Worm (Caenorhabditis elegans): ENCODE data around the gene W07G4.8.

W07G4.8 gene

DNA sequence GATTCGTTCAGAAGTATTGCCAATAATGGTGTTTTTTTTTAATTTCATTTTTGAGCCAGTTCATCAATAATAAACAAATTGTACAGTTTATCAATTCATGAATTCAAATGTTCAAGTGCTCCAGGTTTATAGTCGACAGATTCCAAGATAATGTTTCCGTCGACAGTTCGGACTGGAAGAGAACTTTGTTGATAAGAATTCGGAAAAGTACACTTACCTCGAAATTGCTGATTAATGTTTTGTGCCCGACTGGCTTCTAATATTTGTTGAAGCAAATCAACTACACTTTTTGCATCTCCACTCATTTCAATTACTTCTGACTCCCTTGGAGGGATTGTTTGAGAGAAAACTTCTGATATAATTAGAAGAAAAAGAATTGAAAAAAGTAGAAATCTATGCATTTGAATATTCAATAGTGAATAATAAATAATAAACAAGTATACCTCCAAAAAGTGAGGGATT is at the start of gene W07G4.8:
Gene W07G4.8 (minus strand): TSS at position 412 of the 462 bp plus-strand sequence.
- no peak for TF ChIP-seq flh-1 (GFP tag; optimal IDR thresholded peaks at IDR 0.05)
- TF ChIP-seq unc-120 (tag; optimal IDR thresholded peaks at IDR 0.05; ENCODE audit: poor library complexity, severe bottlenecking): no peak
- TF ChIP-seq bed-3 (GFP tag; optimal IDR thresholded peaks at IDR 0.05): no peak
- TF ChIP-seq snpc-4 (tag; optimal IDR thresholded peaks at IDR 0.05): no peak
- no peak for TF ChIP-seq cnd-1 (tag; optimal IDR thresholded peaks at IDR 0.05)
- no peak for TF ChIP-seq ces-1 (GFP tag; optimal IDR thresholded peaks at IDR 0.05)
- TF ChIP-seq lsy-2 (tag; optimal IDR thresholded peaks at IDR 0.05): no peak
- TF ChIP-seq hlh-1 (tag; optimal IDR thresholded peaks at IDR 0.05): no peak
- TF ChIP-seq ham-2 (GFP tag; optimal IDR thresholded peaks at IDR 0.05): no peak
- no peak for TF ChIP-seq nhr-12 (tag; optimal IDR thresholded peaks at IDR 0.05)
- no peak for TF ChIP-seq zip-8 (tag; optimal IDR thresholded peaks at IDR 0.05)
- no peak for TF ChIP-seq mab-5 (tag; optimal IDR thresholded peaks at IDR 0.05)
- no peak for TF ChIP-seq lin-32 (GFP tag; optimal IDR thresholded peaks at IDR 0.05)
- TF ChIP-seq unc-39 (tag; optimal IDR thresholded peaks at IDR 0.05): no peak
- TF ChIP-seq pha-4 (tag; optimal IDR thresholded peaks at IDR 0.05): no peak
- TF ChIP-seq sem-2 (GFP tag; optimal IDR thresholded peaks at IDR 0.05): no peak

DNA sequence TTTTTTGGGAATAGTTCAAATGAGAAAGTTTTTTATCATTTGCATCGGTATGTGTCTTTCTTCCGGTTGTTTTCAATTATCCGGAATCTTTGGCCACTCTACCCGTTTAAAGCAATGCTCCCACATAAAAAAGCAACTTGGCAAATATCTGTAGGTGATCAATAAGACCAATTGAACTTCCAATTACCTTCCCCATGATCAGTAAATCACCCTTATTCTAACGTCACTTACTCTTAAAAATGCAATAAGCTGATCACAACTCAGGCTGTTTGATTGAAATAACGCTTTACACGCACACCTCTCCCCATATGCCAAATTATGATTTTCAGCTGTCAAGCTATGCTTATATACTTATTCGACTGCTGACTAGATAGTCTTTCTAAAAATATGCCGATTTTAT is 46.3 kb upstream of the W07G4.8 start, which contains the start of gene C34B4.5:
Gene C34B4.5 (plus strand): TSS at position 301 of the 400 bp plus-strand sequence.
- TF ChIP-seq nhr-237 (tag; optimal IDR thresholded peaks at IDR 0.05) (no peak), ces-1 (GFP tag; optimal IDR thresholded peaks at IDR 0.05) (no peak), zip-8 (tag; optimal IDR thresholded peaks at IDR 0.05) (no peak), lsy-2 (tag; optimal IDR thresholded peaks at IDR 0.05) (no peak), ham-2 (GFP tag; optimal IDR thresholded peaks at IDR 0.05) (no peak), unc-120 (tag; optimal IDR thresholded peaks at IDR 0.05; ENCODE audit: poor library complexity, severe bottlenecking) (no peak), elt-3 (tag; optimal IDR thresholded peaks at IDR 0.05) (no peak), ztf-11 (tag; optimal IDR thresholded peaks at IDR 0.05) (no peak), cnd-1 (tag; optimal IDR thresholded peaks at IDR 0.05) (no peak), mab-5 (tag; optimal IDR thresholded peaks at IDR 0.05) (no peak)

DNA sequence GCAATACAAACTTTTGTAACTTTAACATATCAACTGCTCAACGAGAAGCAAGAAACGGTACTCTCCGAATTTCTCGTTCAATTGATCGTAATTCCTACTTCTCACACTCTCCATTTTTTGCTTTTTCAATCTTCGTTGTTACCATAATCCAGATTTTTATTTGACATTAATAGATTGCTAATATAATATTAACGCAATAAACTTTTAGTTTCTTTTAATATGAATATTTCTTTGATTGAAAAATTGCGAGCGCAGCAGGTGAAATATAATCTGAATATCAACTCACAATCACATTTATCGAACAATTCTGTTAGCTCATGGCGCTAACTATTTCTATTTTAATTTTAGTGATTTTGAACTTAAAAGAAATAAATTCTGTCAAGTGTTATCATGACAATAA is 43.0 kb upstream of the W07G4.8 start, which contains the start of gene lurp-4:
Gene lurp-4 (plus strand): TSS at position 301 of the 400 bp plus-strand sequence.
- TF ChIP-seq nhr-28 (tag; optimal IDR thresholded peaks at IDR 0.05) (no peak), elt-3 (tag; optimal IDR thresholded peaks at IDR 0.05) (no peak), flh-1 (GFP tag; optimal IDR thresholded peaks at IDR 0.05) (no peak), lsy-2 (tag; optimal IDR thresholded peaks at IDR 0.05) (no peak), unc-120 (tag; optimal IDR thresholded peaks at IDR 0.05; ENCODE audit: poor library complexity, severe bottlenecking) (no peak)

DNA sequence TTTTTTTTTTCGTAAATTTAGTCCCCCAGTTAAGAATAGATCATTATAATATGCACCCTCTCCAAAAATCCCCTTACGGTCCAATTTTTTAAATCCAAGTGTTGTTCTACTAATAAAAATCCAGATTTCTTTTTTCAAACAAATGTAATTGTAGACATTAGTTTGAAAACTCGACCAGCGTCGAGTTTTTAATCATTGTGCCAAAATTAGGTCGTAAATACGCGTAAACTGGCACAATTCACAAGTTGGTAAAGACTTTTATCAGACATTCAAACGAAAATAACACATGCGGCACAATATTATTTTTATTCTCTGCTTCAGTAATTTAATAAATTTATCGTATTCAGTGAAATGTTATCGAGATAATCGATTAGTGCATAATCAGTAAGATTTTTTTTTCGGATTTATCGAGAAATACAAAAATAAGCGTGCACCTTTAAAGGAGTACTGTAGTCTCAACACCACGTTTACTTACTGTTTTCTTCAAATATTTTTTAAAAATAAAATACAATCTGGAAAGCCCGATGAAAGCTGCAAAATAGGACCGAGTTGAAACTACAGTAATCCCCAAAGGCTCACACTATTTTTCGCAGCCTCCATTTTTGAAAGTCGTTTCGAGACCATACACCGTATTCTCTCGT is 40.9 kb upstream of the W07G4.8 start, which contains the start of gene C34B4.4:
Gene C34B4.4 (plus strand): TSS at position 276 of the 641 bp plus-strand sequence.
- no peak for TF ChIP-seq tbx-8 (GFP tag; optimal IDR thresholded peaks at IDR 0.05)
- no peak for TF ChIP-seq unc-120 (tag; optimal IDR thresholded peaks at IDR 0.05; ENCODE audit: poor library complexity, severe bottlenecking)
- TF ChIP-seq nhr-2 (tag; optimal IDR thresholded peaks at IDR 0.05): no peak
- TF ChIP-seq ham-2 (GFP tag; optimal IDR thresholded peaks at IDR 0.05): no peak
- TF ChIP-seq mab-5 (tag; optimal IDR thresholded peaks at IDR 0.05): no peak
- no peak for TF ChIP-seq mls-2 (tag; optimal IDR thresholded peaks at IDR 0.05)
- TF ChIP-seq lsy-2 (tag; optimal IDR thresholded peaks at IDR 0.05): no peak
- TF ChIP-seq lin-13 (tag; optimal IDR thresholded peaks at IDR 0.05): no peak
- no peak for TF ChIP-seq nhr-28 (tag; optimal IDR thresholded peaks at IDR 0.05)
- no peak for TF ChIP-seq ceh-83 (GFP tag; optimal IDR thresholded peaks at IDR 0.05)
- TF ChIP-seq mep-1 (tag; optimal IDR thresholded peaks at IDR 0.05): no peak
- no peak for TF ChIP-seq ztf-11 (tag; optimal IDR thresholded peaks at IDR 0.05)
- TF ChIP-seq sem-2 (GFP tag; optimal IDR thresholded peaks at IDR 0.05): no peak
- no peak for TF ChIP-seq bed-3 (GFP tag; optimal IDR thresholded peaks at IDR 0.05)
- TF ChIP-seq drap-1 (GFP tag; optimal IDR thresholded peaks at IDR 0.05): no peak

DNA sequence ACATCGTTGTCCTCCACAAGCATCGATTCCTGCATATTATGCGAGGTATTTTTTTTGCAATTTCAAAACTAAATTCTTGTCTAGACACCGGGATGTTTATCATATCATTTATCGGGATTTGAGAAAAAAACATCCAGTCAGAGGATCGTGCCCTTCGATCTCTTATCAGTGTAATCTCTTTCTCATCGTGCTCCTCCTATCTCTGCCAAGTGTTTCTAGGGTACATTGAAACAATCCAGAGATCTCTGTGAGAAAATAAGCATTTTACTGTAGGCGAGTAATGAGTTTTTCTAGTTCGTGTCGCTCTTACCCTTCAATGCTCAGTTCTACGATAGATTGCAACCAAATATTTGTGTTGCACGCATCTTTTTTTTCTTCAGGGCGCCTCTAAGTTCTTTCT is 39.1 kb upstream of the W07G4.8 start:
- TF ChIP-seq flh-1 (GFP tag; optimal IDR thresholded peaks at IDR 0.05): no peak
- peak; percentile 14 for TF ChIP-seq elt-1 (tag; optimal IDR thresholded peaks at IDR 0.05; ENCODE audit: borderline replicate concordance, insufficient read depth)
- TF ChIP-seq lsy-2 (tag; optimal IDR thresholded peaks at IDR 0.05): no peak
- no peak for TF ChIP-seq nhr-12 (tag; optimal IDR thresholded peaks at IDR 0.05)

All from whole organism, mixed stage, embryonic.